Worm (Caenorhabditis elegans) whole organism, L3 larva: ENCODE results near the gene T12G3.11.

Experiments
- ceh-16 ChIP-seq: sonication (generic microtip); optimal IDR thresholded peaks from 2 replicates; lab custom pipeline; 2017; ENCODE audit warnings: missing biosample characterization, missing genetic modification characterization
- ceh-28 ChIP-seq: fragments of 150-350 bp; optimal IDR thresholded peaks from 2 replicates; lab custom pipeline; 2014; ENCODE audit warnings: missing biosample characterization, missing genetic modification reagents, missing genetic modification characterization
- ceh-82 ChIP-seq: fragments of 150-350 bp; optimal IDR thresholded peaks from 2 replicates; lab custom pipeline; 2014; ENCODE audit warnings: missing biosample characterization, missing genetic modification characterization
- daf-12 ChIP-seq: fragments of 150-350 bp; optimal IDR thresholded peaks from 2 replicates; lab custom pipeline; 2014; ENCODE audit warnings: missing biosample characterization, missing genetic modification reagents, missing genetic modification characterization
- elt-3 ChIP-seq, 3 experiments: fragments of 150-350 bp in 1 of 3; sonication (generic microtip) in 2 of 3; optimal IDR thresholded peaks; 2 replicates in 2 of 3; 4 replicates in 1 of 3; lab custom pipeline; 2014 to 2017; ENCODE audit warnings: missing biosample characterization in 3 of 3, missing genetic modification characterization in 3 of 3
- fkh-10 ChIP-seq: sonication (generic microtip); optimal IDR thresholded peaks from 2 replicates; lab custom pipeline; 2017; ENCODE audit warnings: missing biosample characterization, missing genetic modification reagents, missing genetic modification characterization
- lin-15B ChIP-seq: fragments of 150-350 bp; optimal IDR thresholded peaks from 2 replicates; lab custom pipeline; 2014; ENCODE audit warnings: missing biosample characterization, missing genetic modification characterization
- mdl-1 ChIP-seq: fragments of 150-350 bp; optimal IDR thresholded peaks from 2 replicates; lab custom pipeline; 2014; ENCODE audit warnings: missing biosample characterization, missing genetic modification characterization
- nhr-11 ChIP-seq: fragments of 150-350 bp; optimal IDR thresholded peaks from 2 replicates; lab custom pipeline; 2014; ENCODE audit warnings: missing biosample characterization, missing genetic modification characterization
- nhr-12 ChIP-seq: fragments of 150-350 bp; optimal IDR thresholded peaks from 2 replicates; lab custom pipeline; 2014; ENCODE audit warnings: missing biosample characterization, missing genetic modification characterization
- nhr-237 ChIP-seq: fragments of 150-350 bp; optimal IDR thresholded peaks from 2 replicates; lab custom pipeline; 2014; ENCODE audit warnings: missing biosample characterization, missing genetic modification characterization
- skn-1 ChIP-seq: fragments of 150-350 bp; optimal IDR thresholded peaks from 2 replicates; lab custom pipeline; 2014; ENCODE audit warnings: missing biosample characterization, missing genetic modification characterization
- snpc-4 ChIP-seq: fragments of 150-350 bp; optimal IDR thresholded peaks from 2 replicates; lab custom pipeline; 2014; ENCODE audit warnings: missing biosample characterization, missing genetic modification characterization
- tbx-2 ChIP-seq: sonication (generic microtip); optimal IDR thresholded peaks from 2 replicates; lab custom pipeline; 2016; ENCODE audit warnings: mild to moderate bottlenecking, missing genetic modification characterization, missing compliant biosample characterization

ce11 chrIV:12015586-12015985, 14.0 kb downstream of the T12G3.11 start, which contains the start of gene lips-6:
- TF ChIP-seq mdl-1 (tag; lab: Kevin White, UChicago): no peak
- no peak for TF ChIP-seq nhr-12 (tag; lab: Kevin White, UChicago)
- TF ChIP-seq nhr-11: no peak
- TF ChIP-seq fkh-10 (GFP tag; lab: Kevin White, UChicago): no peak
- no peak for TF ChIP-seq nhr-237 (tag; lab: Kevin White, UChicago)
- no peak for TF ChIP-seq ceh-28 (tag; lab: Kevin White, UChicago)
- no peak for TF ChIP-seq tbx-2 (tag; lab: Kevin White, UChicago)
- no peak for TF ChIP-seq elt-3 (tag; optimal IDR thresholded peaks at IDR 0.05; lab: Kevin White, UChicago)
- no peak for TF ChIP-seq skn-1 (tag; lab: Kevin White, UChicago)
- TF ChIP-seq snpc-4 (tag; lab: Kevin White, UChicago): no peak
- no peak for TF ChIP-seq lin-15B (tag; lab: Kevin White, UChicago)
- TF ChIP-seq daf-12 (tag; lab: Kevin White, UChicago): no peak
- TF ChIP-seq ceh-16 (tag; lab: Kevin White, UChicago): no peak
- TF ChIP-seq ceh-82 (tag; lab: Kevin White, UChicago): no peak
